Worm (Caenorhabditis elegans) whole organism, early embryonic: ENCODE measurements around the gene str-161.

Experiments
- ama-1 ChIP-seq: fragments of 150-350 bp; optimal IDR thresholded peaks from 2 replicates; lab custom pipeline; 2014
- ceh-13 ChIP-seq: fragments of 200-800 bp; sonication (Bioruptor generic); optimal IDR thresholded peaks from 2 replicates; lab custom pipeline; 2018; ENCODE audit warnings: mild to moderate bottlenecking, missing genetic modification characterization, missing compliant biosample characterization
- ceh-36 ChIP-seq: sonication (generic microtip); optimal IDR thresholded peaks from 2 replicates; lab custom pipeline; 2016; ENCODE audit warnings: missing genetic modification characterization, inconsistent platforms, missing compliant biosample characterization
- sea-1 ChIP-seq: fragments of 200-800 bp; sonication (Bioruptor generic); conservative IDR thresholded peaks from 2 replicates; pipeline ENCODE4 v1.3.6; 2022; ENCODE audit warnings: missing genetic modification characterization, missing compliant biosample characterization

- TF ChIP-seq ama-1 (lab: Kevin White, UChicago) (no peak), ceh-36 (tag; lab: Kevin White, UChicago) (no peak), sea-1 (no peak), ceh-13 (GFP tag; lab: Kevin White, UChicago) (no peak)
These were observed 33.3 kb downstream of the str-161 start, which contains the start of gene str-175 for ce11 chrIV:4870546-4870945.
